Worm (Caenorhabditis elegans) whole organism, L4 larva: Measurements from ENCODE around the gene com-1.
A peak's percentile ranks its signal among the peaks of the same experiment; 100 is the strongest.

Experiments
- R02D3.7 ChIP-seq: fragments of 150-350 bp; sonication (generic microtip); optimal IDR thresholded peaks from 3 replicates; lab custom pipeline; 2014; ENCODE audit warnings: missing biosample characterization, missing genetic modification characterization
- aha-1 ChIP-seq: fragments of 150-350 bp; peaks from one replicate; lab custom pipeline; 2014; ENCODE audit warnings: missing biosample characterization, missing genetic modification characterization
- ceh-44 ChIP-seq: fragments of 200-800 bp; sonication (Bioruptor generic); IDR thresholded peaks from 2 replicates; pipeline ENCODE4 v1.3.6; 2022; ENCODE audit warnings: missing genetic modification reagents, missing genetic modification characterization, missing compliant biosample characterization
- ceh-62 ChIP-seq: sonication (generic microtip); optimal IDR thresholded peaks from 2 replicates; lab custom pipeline; 2017; ENCODE audit warnings: missing biosample characterization, missing genetic modification characterization
- cey-2 ChIP-seq: sonication (generic microtip); optimal IDR thresholded peaks from 3 replicates; lab custom pipeline; 2017; ENCODE audit warnings: missing genetic modification characterization, mild to moderate bottlenecking, missing compliant biosample characterization, antibody characterized with exemption, borderline replicate concordance; ENCODE audit not compliant: insufficient read depth
- daf-19 ChIP-seq: fragments of 200-800 bp; sonication (Bioruptor generic); conservative IDR thresholded peaks from 2 replicates; pipeline ENCODE4 v1.3.6; 2022; ENCODE audit warnings: missing genetic modification characterization, missing compliant biosample characterization
- dmd-6 ChIP-seq: fragments of 200-800 bp; sonication (Bioruptor generic); IDR thresholded peaks from 2 replicates; pipeline ENCODE4 v1.3.6; 2022; ENCODE audit warnings: missing genetic modification reagents, missing genetic modification characterization, missing compliant biosample characterization
- dpl-1 ChIP-seq: fragments of 150-350 bp; optimal IDR thresholded peaks from 2 replicates; lab custom pipeline; 2014; ENCODE audit warnings: missing biosample characterization, missing genetic modification reagents, missing genetic modification characterization
- egl-43 ChIP-seq: fragments of 200-800 bp; sonication (Bioruptor generic); IDR thresholded peaks from 2 replicates; pipeline ENCODE4 v1.3.6; 2022; ENCODE audit warnings: missing genetic modification reagents, missing genetic modification characterization, missing compliant biosample characterization
- fkh-10 ChIP-seq: fragments of 150-350 bp; optimal IDR thresholded peaks from 2 replicates; lab custom pipeline; 2014; ENCODE audit warnings: missing biosample characterization, missing genetic modification reagents, missing genetic modification characterization
- fos-1 ChIP-seq: fragments of 150-350 bp; optimal IDR thresholded peaks from 2 replicates; lab custom pipeline; 2014; ENCODE audit warnings: missing biosample characterization, missing genetic modification characterization
- gei-8 ChIP-seq: fragments of 200-800 bp; sonication (Bioruptor generic); optimal IDR thresholded peaks from 2 replicates; lab custom pipeline; 2018; ENCODE audit warnings: mild to moderate bottlenecking, missing genetic modification characterization, missing compliant biosample characterization
- hif-1 ChIP-seq, 2 experiments: sonication (generic microtip); optimal IDR thresholded peaks; 2 replicates each; lab custom pipeline; 2016 to 2017; ENCODE audit warnings: missing compliant biosample characterization in 2 of 2, missing genetic modification characterization in 2 of 2, missing genetic modification reagents in 2 of 2, missing genotype in 2 of 2, mild to moderate bottlenecking in 1 of 2
- hlh-30 ChIP-seq: sonication (generic microtip); optimal IDR thresholded peaks from 2 replicates; lab custom pipeline; 2017; ENCODE audit warnings: antibody characterized with exemption, mild to moderate bottlenecking, missing genetic modification characterization, missing compliant biosample characterization; ENCODE audit not compliant: insufficient read depth
- hmg-1.1 ChIP-seq: fragments of 200-800 bp; sonication (Bioruptor generic); IDR thresholded peaks from 2 replicates; pipeline ENCODE4 v1.3.6; 2022; ENCODE audit warnings: missing genetic modification reagents, missing genetic modification characterization, missing compliant biosample characterization
- lin-1 ChIP-seq: fragments of 200-800 bp; sonication (Bioruptor generic); IDR thresholded peaks from 2 replicates; pipeline ENCODE4 v1.3.6; 2022; ENCODE audit warnings: missing genetic modification reagents, missing genetic modification characterization, missing compliant biosample characterization
- lin-13 ChIP-seq: fragments of 150-350 bp; optimal IDR thresholded peaks from 2 replicates; lab custom pipeline; 2014; ENCODE audit warnings: missing biosample characterization, missing genetic modification reagents, missing genetic modification characterization
- lin-38 ChIP-seq: fragments of 200-800 bp; sonication (Bioruptor generic); IDR thresholded peaks from 2 replicates; pipeline ENCODE4 v1.3.6; 2022; ENCODE audit warnings: missing genetic modification reagents, missing genetic modification characterization, missing compliant biosample characterization
- lsy-2 ChIP-seq, 2 experiments: fragments of 150-350 bp in 1 of 2; sonication (generic microtip) in 1 of 2; optimal IDR thresholded peaks; 2 replicates each; lab custom pipeline; 2014 to 2017; ENCODE audit warnings: missing biosample characterization in 2 of 2, missing genetic modification characterization in 2 of 2
- mdl-1 ChIP-seq, 2 experiments: fragments of 150-350 bp in 1 of 2; sonication (generic microtip) in 1 of 2; optimal IDR thresholded peaks; 2 replicates each; lab custom pipeline; 2014 to 2017; ENCODE audit warnings: missing biosample characterization in 2 of 2, missing genetic modification characterization in 2 of 2
- mdt-29 ChIP-seq: fragments of 200-800 bp; sonication (Bioruptor generic); IDR thresholded peaks from 2 replicates; pipeline ENCODE4 v1.3.6; 2022; ENCODE audit warnings: missing genetic modification reagents, missing genetic modification characterization, missing compliant biosample characterization
- mep-1 ChIP-seq: fragments of 150-350 bp; sonication (generic microtip); optimal IDR thresholded peaks from 3 replicates; lab custom pipeline; 2014; ENCODE audit warnings: missing biosample characterization, missing genetic modification characterization
- mes-2 ChIP-seq: sonication (generic microtip); optimal IDR thresholded peaks from 2 replicates; lab custom pipeline; 2016; ENCODE audit warnings: missing genotype, mild to moderate bottlenecking, missing genetic modification characterization, missing compliant biosample characterization; ENCODE audit not compliant: poor library complexity, severe bottlenecking
- nhr-11 ChIP-seq: fragments of 150-350 bp; optimal IDR thresholded peaks from 2 replicates; lab custom pipeline; 2014; ENCODE audit warnings: missing biosample characterization, missing genetic modification characterization
- nhr-237 ChIP-seq: sonication (generic microtip); optimal IDR thresholded peaks from 2 replicates; lab custom pipeline; 2017; ENCODE audit warnings: missing biosample characterization, missing genetic modification characterization
- nhr-25 ChIP-seq: sonication (generic microtip); optimal IDR thresholded peaks from 2 replicates; lab custom pipeline; 2017; ENCODE audit warnings: missing genetic modification characterization, mild to moderate bottlenecking, missing compliant biosample characterization, antibody characterized with exemption, moderate library complexity, borderline replicate concordance; ENCODE audit not compliant: insufficient read depth
- php-3 ChIP-seq: fragments of 200-800 bp; sonication (Bioruptor generic); IDR thresholded peaks from 2 replicates; pipeline ENCODE4 v1.3.6; 2022; ENCODE audit warnings: missing genetic modification reagents, missing genetic modification characterization, missing compliant biosample characterization
- rbr-2 ChIP-seq: sonication (generic microtip); optimal IDR thresholded peaks from 2 replicates; lab custom pipeline; 2016; ENCODE audit warnings: missing genotype, missing genetic modification characterization, missing compliant biosample characterization
- saeg-2 ChIP-seq: fragments of 200-800 bp; sonication (Bioruptor generic); IDR thresholded peaks from 2 replicates; pipeline ENCODE4 v1.3.6; 2022; ENCODE audit warnings: missing genetic modification reagents, missing genetic modification characterization, missing compliant biosample characterization
- snpc-1.2 ChIP-seq: fragments of 200-800 bp; sonication (Bioruptor generic); IDR thresholded peaks from 2 replicates; pipeline ENCODE4 v1.3.6; 2022; ENCODE audit warnings: missing genetic modification reagents, missing genetic modification characterization, missing compliant biosample characterization
- snpc-4 ChIP-seq: fragments of 150-350 bp; optimal IDR thresholded peaks from 2 replicates; lab custom pipeline; 2014; ENCODE audit warnings: missing biosample characterization, missing genetic modification characterization
- spr-1 ChIP-seq: sonication (generic microtip); optimal IDR thresholded peaks from 2 replicates; lab custom pipeline; 2016; ENCODE audit warnings: mild to moderate bottlenecking, missing genetic modification characterization, missing compliant biosample characterization
- spr-3 ChIP-seq: fragments of 200-800 bp; sonication (Bioruptor generic); optimal IDR thresholded peaks from 2 replicates; lab custom pipeline; 2018; ENCODE audit warnings: mild to moderate bottlenecking, missing genetic modification characterization, missing compliant biosample characterization
- tag-97 ChIP-seq: fragments of 200-800 bp; sonication (Bioruptor generic); IDR thresholded peaks from 2 replicates; pipeline ENCODE4 v1.3.6; 2022; ENCODE audit warnings: missing genetic modification characterization, missing compliant biosample characterization
- tra-1 ChIP-seq: fragments of 200-800 bp; sonication (Bioruptor generic); IDR thresholded peaks from 2 replicates; pipeline ENCODE4 v1.3.6; 2022; ENCODE audit warnings: missing genetic modification reagents, missing genetic modification characterization, missing compliant biosample characterization
- unc-130 ChIP-seq: sonication (generic microtip); optimal IDR thresholded peaks from 2 replicates; lab custom pipeline; 2016; ENCODE audit warnings: missing genetic modification reagents, missing genetic modification characterization, missing compliant biosample characterization
- unc-39 ChIP-seq: sonication (generic microtip); optimal IDR thresholded peaks from 2 replicates; lab custom pipeline; 2017; ENCODE audit warnings: missing biosample characterization, missing genetic modification characterization
- unc-62 ChIP-seq, 3 experiments: fragments of 150-350 bp in 1 of 3; sonication (generic microtip); optimal IDR thresholded peaks in 2 of 3; peaks in 1 of 3; 1 replicate in 1 of 3; 2 replicates in 2 of 3; lab custom pipeline; 2014 to 2017; ENCODE audit warnings: missing biosample characterization in 3 of 3, missing genetic modification characterization in 3 of 3, missing genetic modification reagents in 3 of 3, missing genotype in 1 of 3
- vab-7 ChIP-seq: fragments of 200-800 bp; sonication (Bioruptor generic); IDR thresholded peaks from 2 replicates; pipeline ENCODE4 v1.3.6; 2022; ENCODE audit warnings: missing genetic modification reagents, missing genetic modification characterization, missing compliant biosample characterization
- zfp-2 ChIP-seq: sonication (generic microtip); optimal IDR thresholded peaks from 2 replicates; lab custom pipeline; 2016; ENCODE audit warnings: mild to moderate bottlenecking, missing genetic modification characterization, missing compliant biosample characterization
- ztf-11 ChIP-seq: fragments of 150-350 bp; optimal IDR thresholded peaks from 2 replicates; lab custom pipeline; 2014; ENCODE audit warnings: missing biosample characterization, missing genetic modification characterization

com-1 gene

ce11 chrIII:10902341-10902740, 6.2 kb downstream of the com-1 start, which contains the start of gene unc-119:
Gene unc-119 (plus strand): TSS chrIII:10902641.
- TF ChIP-seq lin-38 (GFP tag; lab: Robert Waterston, UW), result no peak
- no peak for TF ChIP-seq ceh-44 (GFP tag; lab: Robert Waterston, UW)
- TF ChIP-seq egl-43 (GFP tag; lab: Robert Waterston, UW), result no peak
- no peak for TF ChIP-seq daf-19 (GFP tag; lab: Robert Waterston, UW)
- no peak for TF ChIP-seq aha-1 (tag; lab: Kevin White, UChicago)
- no peak for TF ChIP-seq gei-8 (GFP tag; lab: Kevin White, UChicago)
- TF ChIP-seq unc-39, result no peak
- TF ChIP-seq nhr-237, result no peak

DNA sequence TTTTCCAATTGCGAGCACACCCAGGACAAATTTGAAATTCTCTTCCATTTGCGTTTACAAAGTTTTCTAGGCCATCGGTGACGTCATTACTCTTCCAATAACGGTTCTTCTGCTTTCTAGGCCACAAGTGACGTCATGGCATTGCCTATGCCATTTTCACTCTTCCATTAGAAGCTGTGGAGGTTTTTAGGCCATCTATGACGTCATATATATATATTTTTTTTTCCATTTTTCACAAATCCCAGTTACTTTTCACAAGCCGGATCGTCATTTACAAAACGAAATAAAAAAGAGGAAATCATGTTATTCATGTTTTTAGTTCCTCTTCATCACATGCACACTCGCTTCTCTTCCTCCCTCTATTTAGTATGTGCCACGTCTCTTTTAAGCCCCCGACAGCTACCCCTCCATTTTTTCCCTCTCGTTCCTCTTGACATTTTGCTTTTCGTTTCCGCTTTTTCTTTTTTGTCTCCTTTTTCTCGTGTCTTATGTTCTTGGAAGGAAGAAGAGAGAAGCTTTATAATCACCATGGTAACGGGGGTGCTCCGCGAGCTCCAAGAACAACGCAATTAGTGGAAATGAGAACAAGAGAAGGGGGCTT, 6.9 kb downstream of the com-1 start:
- TF ChIP-seq unc-62 (GFP tag; optimal IDR thresholded peaks at IDR 0.05 in 1 of 2; lab: Kevin White, UChicago), result peak in 1 of 2 experiments; percentile 78
- TF ChIP-seq unc-62 (tag; optimal IDR thresholded peaks at IDR 0.05; lab: Kevin White, UChicago), result no peak
- peak in 1 of 2 experiments; percentile 57 for TF ChIP-seq mdl-1 (tag; optimal IDR thresholded peaks at IDR 0.05; lab: Kevin White, UChicago)
- TF ChIP-seq spr-1 (tag; lab: Kevin White, UChicago), result no peak
- no peak for TF ChIP-seq php-3 (GFP tag; lab: Robert Waterston, UW)
- peak; percentile 46 for TF ChIP-seq rbr-2 (tag; lab: Kevin White, UChicago)
- TF ChIP-seq lin-13, result no peak
- 0 out of 2 replicates have a peak, but pooled peaks have one; percentile 20 for TF ChIP-seq hmg-1.1 (GFP tag; lab: Robert Waterston, UW)
- TF ChIP-seq ztf-11, result no peak
- peak; percentile 67 for TF ChIP-seq hlh-30
- TF ChIP-seq tra-1 (GFP tag; lab: Robert Waterston, UW), result no peak
- TF ChIP-seq unc-39, result no peak
- peak; percentile 47 for TF ChIP-seq mep-1
- TF ChIP-seq vab-7 (GFP tag; lab: Robert Waterston, UW), result no peak
- TF ChIP-seq R02D3.7, result no peak
- TF ChIP-seq lsy-2 (tag; optimal IDR thresholded peaks at IDR 0.05; lab: Kevin White, UChicago), result peak in 1 of 2 experiments; percentile 55
- no peak for TF ChIP-seq cey-2 (tag; lab: Kevin White, UChicago)
- peak; percentile 1 for TF ChIP-seq mes-2
- TF ChIP-seq ceh-44 (GFP tag; lab: Robert Waterston, UW), result no peak
- no peak for TF ChIP-seq spr-3 (GFP tag; lab: Kevin White, UChicago)
- TF ChIP-seq tag-97 (GFP tag; lab: Robert Waterston, UW), result no peak
- TF ChIP-seq nhr-11 (tag; lab: Kevin White, UChicago), result peak; percentile 77
- TF ChIP-seq nhr-25, result no peak
- no peak for TF ChIP-seq mdt-29 (GFP tag; lab: Robert Waterston, UW)
- no peak for TF ChIP-seq lin-1 (GFP tag; lab: Robert Waterston, UW)
- TF ChIP-seq fkh-10 (GFP tag; lab: Kevin White, UChicago), result peak; percentile 76
- no peak for TF ChIP-seq fos-1 (tag; lab: Kevin White, UChicago)

DNA sequence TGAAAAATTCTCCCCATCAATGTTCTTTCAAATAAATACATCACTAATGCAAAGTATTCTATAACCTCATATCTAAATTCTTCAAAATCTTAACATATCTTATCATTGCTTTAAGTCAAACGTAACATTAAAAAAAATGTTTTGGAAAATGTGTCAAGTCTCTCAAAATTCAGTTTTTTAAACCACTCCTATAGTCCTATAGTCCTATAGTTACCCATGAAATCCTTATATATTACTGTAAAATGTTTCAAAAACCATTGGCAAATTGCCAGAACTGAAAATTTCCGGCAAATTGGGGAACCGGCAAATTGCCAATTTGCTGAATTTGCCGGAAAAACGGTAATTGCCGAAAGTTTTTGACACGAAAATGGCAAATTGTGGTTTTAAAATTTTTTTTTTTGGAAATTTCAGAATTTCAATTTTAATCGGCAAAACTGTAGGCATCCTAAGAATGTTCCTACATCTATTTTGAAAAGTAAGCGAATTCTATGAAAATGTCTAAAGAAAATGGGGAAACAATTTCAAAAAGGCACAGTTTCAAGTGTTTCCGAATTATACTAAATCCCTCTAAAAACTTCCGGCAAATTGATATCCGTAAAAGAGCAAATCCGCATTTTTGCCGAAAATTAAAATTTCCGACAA, 8.3 kb downstream of the com-1 start:
- TF ChIP-seq unc-130 (GFP tag; lab: Kevin White, UChicago) (no peak), snpc-4 (no peak), dpl-1 (no peak), hif-1 (tag; optimal IDR thresholded peaks at IDR 0.05; lab: Kevin White, UChicago) (no peak), snpc-1.2 (GFP tag; lab: Robert Waterston, UW) (no peak), zfp-2 (tag; lab: Kevin White, UChicago) (no peak), unc-62 (GFP tag; optimal IDR thresholded peaks at IDR 0.05 in 1 of 2; lab: Kevin White, UChicago) (no peak), unc-62 (tag; optimal IDR thresholded peaks at IDR 0.05; lab: Kevin White, UChicago) (no peak), ceh-62 (tag; lab: Kevin White, UChicago) (no peak), mdt-29 (GFP tag; lab: Robert Waterston, UW) (no peak), cey-2 (tag; lab: Kevin White, UChicago) (no peak), hmg-1.1 (GFP tag; lab: Robert Waterston, UW) (no peak), mep-1 (peak; percentile 38), ceh-44 (GFP tag; lab: Robert Waterston, UW) (no peak), saeg-2 (GFP tag; lab: Robert Waterston, UW) (no peak), aha-1 (tag; lab: Kevin White, UChicago) (peak; percentile 68), dmd-6 (GFP tag; lab: Robert Waterston, UW) (no peak)
- TF ChIP-seq, all 104 proteins: peak for 2
